Fruit fly (Drosophila melanogaster) S2 (cell line): ENCODE results near the gene CRMP.

ENCODE experiments used
- CG8478 ChIP-seq: fragments of >200 bp; optimal IDR thresholded peaks from 2 replicates; lab custom pipeline; 2018
- CTCF ChIP-seq, 2 experiments: fragments of >200 bp; optimal IDR thresholded peaks; 2 replicates each; lab custom pipeline; 2018

- TF ChIP-seq CG8478: no peak
- TF ChIP-seq CTCF (optimal IDR thresholded peaks at IDR 0.05; lab: Kevin White, UChicago): no peak
Measured at dm6 chr3R:5622406-5622752, 51.5 kb downstream of the CRMP start.
